Worm (Caenorhabditis elegans) whole organism, late embryonic: Measurements from ENCODE around the gene flp-8.

Experiments
- C08G9.2 ChIP-seq: sonication (generic microtip); optimal IDR thresholded peaks from 2 replicates; lab custom pipeline; 2016; ENCODE audit warnings: mild to moderate bottlenecking, missing genetic modification characterization, moderate library complexity, missing compliant biosample characterization
- K02D7.2 ChIP-seq: sonication (generic microtip); optimal IDR thresholded peaks from 2 replicates; lab custom pipeline; 2017; ENCODE audit warnings: mild to moderate bottlenecking, missing genetic modification characterization, missing compliant biosample characterization
- K09A11.1 ChIP-seq: sonication (generic microtip); optimal IDR thresholded peaks from 2 replicates; lab custom pipeline; 2017; ENCODE audit warnings: antibody characterized with exemption, mild to moderate bottlenecking, missing genetic modification characterization, missing compliant biosample characterization; ENCODE audit not compliant: insufficient read depth
- Y22D7AL.16 ChIP-seq: sonication (generic microtip); optimal IDR thresholded peaks from 2 replicates; lab custom pipeline; 2016; ENCODE audit warnings: missing genetic modification characterization, missing compliant biosample characterization
- ama-1 ChIP-seq: fragments of 150-350 bp; optimal IDR thresholded peaks from 2 replicates; lab custom pipeline; 2014
- ceh-24 ChIP-seq: sonication (generic microtip); optimal IDR thresholded peaks from 2 replicates; lab custom pipeline; 2016; ENCODE audit warnings: mild to moderate bottlenecking, missing genetic modification characterization, missing compliant biosample characterization
- ceh-30 ChIP-seq: fragments of 150-350 bp; optimal IDR thresholded peaks from 2 replicates; lab custom pipeline; 2014; ENCODE audit warnings: missing biosample characterization, missing genetic modification characterization
- ceh-34 ChIP-seq: sonication (generic microtip); optimal IDR thresholded peaks from 2 replicates; lab custom pipeline; 2016; ENCODE audit warnings: mild to moderate bottlenecking, missing genetic modification characterization, missing compliant biosample characterization
- ceh-48 ChIP-seq: sonication (generic microtip); optimal IDR thresholded peaks from 2 replicates; lab custom pipeline; 2016; ENCODE audit warnings: missing genetic modification characterization, inconsistent platforms, missing compliant biosample characterization
- ceh-6 ChIP-seq: fragments of 200-800 bp; sonication (Bioruptor generic); optimal IDR thresholded peaks from 2 replicates; lab custom pipeline; 2018; ENCODE audit warnings: mild to moderate bottlenecking, missing genetic modification characterization, missing compliant biosample characterization
- che-1 ChIP-seq: sonication (generic microtip); optimal IDR thresholded peaks from 2 replicates; lab custom pipeline; 2016; ENCODE audit warnings: mild to moderate bottlenecking, missing genetic modification characterization, missing compliant biosample characterization
- dmd-4 ChIP-seq: sonication (generic microtip); optimal IDR thresholded peaks from 2 replicates; lab custom pipeline; 2016; ENCODE audit warnings: borderline replicate concordance, missing genetic modification characterization, missing compliant biosample characterization
- dve-1 ChIP-seq: sonication (generic microtip); optimal IDR thresholded peaks from 2 replicates; lab custom pipeline; 2017; ENCODE audit warnings: antibody characterized with exemption, mild to moderate bottlenecking, missing genetic modification characterization, missing compliant biosample characterization
- elt-2 ChIP-seq: sonication (generic microtip); optimal IDR thresholded peaks from 2 replicates; lab custom pipeline; 2016; ENCODE audit warnings: missing genetic modification reagents, missing genetic modification characterization, missing compliant biosample characterization
- ets-4 ChIP-seq: sonication (generic microtip); optimal IDR thresholded peaks from 2 replicates; lab custom pipeline; 2016; ENCODE audit warnings: missing genetic modification characterization, missing compliant biosample characterization
- eyg-1 ChIP-seq: sonication (generic microtip); optimal IDR thresholded peaks from 2 replicates; lab custom pipeline; 2016; ENCODE audit warnings: missing genotype, missing genetic modification characterization, missing compliant biosample characterization
- fax-1 ChIP-seq: sonication (generic microtip); optimal IDR thresholded peaks from 2 replicates; lab custom pipeline; 2016; ENCODE audit warnings: missing genotype, missing genetic modification characterization, missing compliant biosample characterization
- fkh-6 ChIP-seq: sonication (generic microtip); optimal IDR thresholded peaks from 2 replicates; lab custom pipeline; 2016; ENCODE audit warnings: missing genetic modification characterization, missing compliant biosample characterization
- gmeb-2 ChIP-seq: sonication (generic microtip); optimal IDR thresholded peaks from 2 replicates; lab custom pipeline; 2016; ENCODE audit warnings: missing genetic modification characterization, inconsistent platforms, missing compliant biosample characterization
- hlh-8 ChIP-seq: sonication (generic microtip); optimal IDR thresholded peaks from 2 replicates; lab custom pipeline; 2016; ENCODE audit warnings: missing genotype, missing genetic modification characterization, missing compliant biosample characterization
- lim-6 ChIP-seq: sonication (generic microtip); optimal IDR thresholded peaks from 2 replicates; lab custom pipeline; 2016; ENCODE audit warnings: missing genetic modification characterization, missing compliant biosample characterization
- lin-11 ChIP-seq: fragments of 200-800 bp; sonication (Bioruptor generic); optimal IDR thresholded peaks from 2 replicates; lab custom pipeline; 2018; ENCODE audit warnings: mild to moderate bottlenecking, missing genetic modification characterization, missing compliant biosample characterization
- madf-2 ChIP-seq: sonication (generic microtip); optimal IDR thresholded peaks from 2 replicates; lab custom pipeline; 2017; ENCODE audit warnings: missing genetic modification characterization, missing compliant biosample characterization
- nfya-1 ChIP-seq: sonication (generic microtip); optimal IDR thresholded peaks from 2 replicates; lab custom pipeline; 2017; ENCODE audit warnings: missing genetic modification characterization, mild to moderate bottlenecking, missing compliant biosample characterization, antibody characterized with exemption, moderate library complexity
- nhr-11 ChIP-seq: fragments of 150-350 bp; optimal IDR thresholded peaks from 2 replicates; lab custom pipeline; 2014; ENCODE audit warnings: missing biosample characterization, missing genetic modification characterization
- npax-4 ChIP-seq: sonication (generic microtip); optimal IDR thresholded peaks from 2 replicates; lab custom pipeline; 2016; ENCODE audit warnings: missing genetic modification characterization, missing compliant biosample characterization
- pat-9 ChIP-seq: fragments of 200-800 bp; sonication (Bioruptor generic); optimal IDR thresholded peaks from 2 replicates; lab custom pipeline; 2018; ENCODE audit warnings: mild to moderate bottlenecking, missing genetic modification characterization, moderate library complexity, missing compliant biosample characterization
- pax-1 ChIP-seq: fragments of 150-350 bp; optimal IDR thresholded peaks from 2 replicates; lab custom pipeline; 2014; ENCODE audit warnings: missing biosample characterization, missing genetic modification characterization
- pha-2 ChIP-seq: sonication (generic microtip); optimal IDR thresholded peaks from 2 replicates; lab custom pipeline; 2017; ENCODE audit warnings: mild to moderate bottlenecking, missing genetic modification characterization, missing compliant biosample characterization
- pha-4 ChIP-seq: fragments of 150-350 bp; optimal IDR thresholded peaks from 2 replicates; lab custom pipeline; 2018; ENCODE audit warnings: missing biosample characterization, missing genetic modification reagents, missing genetic modification characterization
- pqm-1 ChIP-seq: sonication (generic microtip); optimal IDR thresholded peaks from 2 replicates; lab custom pipeline; 2016; ENCODE audit warnings: missing genetic modification characterization, missing compliant biosample characterization
- pros-1 ChIP-seq: fragments of 150-350 bp; optimal IDR thresholded peaks from 2 replicates; lab custom pipeline; 2014; ENCODE audit warnings: missing biosample characterization, missing genetic modification reagents, missing genetic modification characterization
- ref-2 ChIP-seq: sonication (generic microtip); optimal IDR thresholded peaks from 2 replicates; lab custom pipeline; 2016; ENCODE audit warnings: missing genetic modification characterization, missing compliant biosample characterization
- syd-9 ChIP-seq: sonication (generic microtip); optimal IDR thresholded peaks from 2 replicates; lab custom pipeline; 2016; ENCODE audit warnings: mild to moderate bottlenecking, missing genetic modification characterization, moderate library complexity, missing compliant biosample characterization
- tbx-7 ChIP-seq: sonication (generic microtip); optimal IDR thresholded peaks from 2 replicates; lab custom pipeline; 2016; ENCODE audit warnings: missing genotype, missing genetic modification characterization, missing compliant biosample characterization
- unc-42 ChIP-seq: sonication (generic microtip); optimal IDR thresholded peaks from 2 replicates; lab custom pipeline; 2016; ENCODE audit warnings: missing genotype, missing genetic modification characterization, missing compliant biosample characterization
- unc-86 ChIP-seq: sonication (generic microtip); optimal IDR thresholded peaks from 2 replicates; lab custom pipeline; 2016; ENCODE audit warnings: missing genetic modification characterization, missing compliant biosample characterization
- zip-5 ChIP-seq: sonication (generic microtip); optimal IDR thresholded peaks from 2 replicates; lab custom pipeline; 2016; ENCODE audit warnings: missing genetic modification characterization, missing compliant biosample characterization

flp-8 gene

DNA sequence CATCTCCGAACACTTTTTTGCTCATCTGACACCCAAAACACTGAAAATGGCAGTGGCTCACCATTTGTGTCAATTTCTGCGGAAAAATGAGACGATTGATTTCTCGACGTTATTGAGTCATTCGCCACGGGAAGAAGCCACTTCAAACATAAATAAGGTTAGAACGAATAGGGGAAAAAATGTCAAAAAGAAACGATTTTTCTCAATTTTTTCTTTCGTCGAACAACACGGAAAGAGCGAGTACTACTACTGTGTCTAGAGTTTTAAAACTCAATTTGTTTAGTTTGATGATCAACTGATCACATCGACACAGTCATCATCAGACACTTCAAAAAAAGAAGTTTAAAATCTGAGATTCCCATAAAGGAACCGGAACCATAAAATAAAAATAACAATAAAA is 39.7 kb downstream of the flp-8 start:
- peak; percentile 15 for TF ChIP-seq unc-42 (tag; lab: Kevin White, UChicago)
- TF ChIP-seq ceh-24 (tag; lab: Kevin White, UChicago) = no peak
- TF ChIP-seq K09A11.1 (tag; lab: Kevin White, UChicago) = no peak
- TF ChIP-seq fax-1 (tag; lab: Kevin White, UChicago) = no peak

DNA sequence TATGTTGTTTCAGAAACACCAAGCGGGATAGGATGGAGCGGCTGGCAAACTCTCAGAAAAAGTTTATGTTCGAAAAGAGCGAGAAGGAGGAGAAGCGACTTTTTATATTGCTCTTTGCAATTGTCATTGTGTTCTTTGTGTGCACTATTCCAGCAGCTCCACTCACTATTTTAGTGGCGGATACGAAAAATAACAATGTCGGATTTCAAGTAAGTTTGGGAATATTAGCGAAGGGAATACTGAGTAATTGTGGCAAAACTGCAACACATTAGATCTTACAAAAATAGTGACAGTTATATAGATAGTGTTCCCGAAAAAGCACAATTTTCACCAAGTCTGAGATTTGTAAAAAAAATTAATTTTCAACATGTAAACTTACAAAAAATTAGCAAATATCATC is 41.5 kb downstream of the flp-8 start:
- TF ChIP-seq che-1 (tag; lab: Kevin White, UChicago) (no peak), Y22D7AL.16 (tag; lab: Kevin White, UChicago) (no peak), hlh-8 (tag; lab: Kevin White, UChicago) (no peak), pax-1 (tag; lab: Kevin White, UChicago) (no peak), pha-2 (no peak), npax-4 (tag; lab: Kevin White, UChicago) (no peak), pros-1 (no peak), dmd-4 (tag; lab: Kevin White, UChicago) (no peak), dve-1 (no peak), nfya-1 (no peak), ets-4 (tag; lab: Kevin White, UChicago) (no peak), syd-9 (tag; lab: Kevin White, UChicago) (no peak), elt-2 (tag; lab: Kevin White, UChicago) (no peak), madf-2 (no peak), pha-4 (no peak), lin-11 (tag; lab: Kevin White, UChicago) (no peak), ceh-24 (tag; lab: Kevin White, UChicago) (no peak), ama-1 (lab: Kevin White, UChicago) (no peak), lim-6 (no peak)

DNA sequence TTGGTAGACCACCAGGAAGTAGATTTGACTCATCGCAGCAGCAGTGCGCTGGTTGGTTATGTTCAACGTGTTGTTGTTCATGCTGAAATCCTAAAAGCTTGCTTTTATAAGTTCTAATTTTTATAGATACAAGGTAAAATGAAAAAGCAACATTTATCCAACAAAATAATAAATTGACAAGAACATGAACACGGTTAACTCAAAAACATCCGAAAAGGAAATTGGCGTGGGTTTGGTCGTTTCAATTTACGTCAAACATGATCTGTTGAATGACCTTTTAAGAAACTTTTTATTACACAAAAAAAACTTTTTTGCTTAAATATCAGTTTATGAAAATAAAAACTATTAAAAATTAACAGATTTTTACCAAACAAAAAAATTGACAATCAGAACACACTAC is 47.6 kb downstream of the flp-8 start, which contains the start of gene ntr-2:
Gene ntr-2 (minus strand): TSS at position 101 of the 400 bp plus-strand sequence.
- TF ChIP-seq pha-2 (no peak), ceh-48 (tag; lab: Kevin White, UChicago) (no peak), ceh-30 (tag; lab: Kevin White, UChicago) (no peak), zip-5 (no peak), eyg-1 (tag; lab: Kevin White, UChicago) (no peak), lin-11 (tag; lab: Kevin White, UChicago) (no peak), nhr-11 (tag; lab: Kevin White, UChicago) (no peak), ceh-34 (tag; lab: Kevin White, UChicago) (no peak), pqm-1 (tag; lab: Kevin White, UChicago) (no peak), ceh-24 (tag; lab: Kevin White, UChicago) (no peak), ama-1 (lab: Kevin White, UChicago) (no peak), unc-86 (tag; lab: Kevin White, UChicago) (no peak), pax-1 (tag; lab: Kevin White, UChicago) (no peak)
- TF ChIP-seq, all 69 proteins: peak for 0

DNA sequence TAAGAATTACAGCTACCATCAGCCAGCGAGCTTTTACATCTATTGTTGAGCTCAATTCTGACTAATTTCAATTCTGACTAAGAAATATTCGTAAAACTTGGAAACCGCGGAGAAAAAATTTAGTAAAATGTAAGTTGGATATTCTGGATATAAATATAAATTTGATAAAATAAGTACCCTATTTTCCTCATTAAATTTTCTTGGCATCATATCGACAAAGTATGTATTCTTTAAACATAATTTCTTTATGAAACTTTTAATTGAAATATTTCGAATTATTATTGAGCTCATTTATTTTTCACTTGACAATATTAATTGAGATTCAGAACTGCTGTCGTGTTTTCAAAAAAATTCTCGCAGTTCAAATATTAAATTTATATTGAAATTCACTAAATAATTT is 48.3 kb downstream of the flp-8 start:
- TF ChIP-seq ceh-6 (GFP tag; lab: Kevin White, UChicago) = no peak
- TF ChIP-seq C08G9.2 = no peak
- TF ChIP-seq ref-2 (tag; lab: Kevin White, UChicago) = no peak
- TF ChIP-seq gmeb-2 (tag; lab: Kevin White, UChicago) = no peak
- no peak for TF ChIP-seq ceh-30 (tag; lab: Kevin White, UChicago)
- no peak for TF ChIP-seq ama-1 (lab: Kevin White, UChicago)
- TF ChIP-seq zip-5 = no peak
- no peak for TF ChIP-seq pha-2
- TF ChIP-seq, all 69 proteins: peak for 0

DNA sequence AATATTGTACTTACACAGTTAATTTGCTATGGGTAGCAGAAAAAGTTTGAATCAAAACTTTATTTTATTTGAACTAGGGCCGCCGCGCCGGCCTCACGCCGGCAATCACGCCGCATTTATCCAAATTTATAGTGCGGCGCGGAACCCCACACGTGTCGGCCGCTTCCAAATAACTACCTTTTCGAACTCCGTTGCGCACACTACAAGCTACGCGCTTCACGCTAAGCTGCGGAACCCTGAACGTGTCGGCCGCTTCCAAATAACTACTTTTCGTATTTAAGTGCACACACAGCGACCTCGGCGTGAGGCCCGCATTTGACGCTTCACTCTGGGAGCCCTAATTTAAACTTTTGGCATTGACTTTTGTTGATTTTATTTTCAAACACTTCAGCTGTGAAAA is 50.2 kb downstream of the flp-8 start:
- TF ChIP-seq ref-2 (tag; lab: Kevin White, UChicago) (no peak), pat-9 (tag; lab: Kevin White, UChicago) (no peak), pax-1 (tag; lab: Kevin White, UChicago) (no peak), unc-42 (tag; lab: Kevin White, UChicago) (no peak), K02D7.2 (tag; lab: Kevin White, UChicago) (no peak), hlh-8 (tag; lab: Kevin White, UChicago) (no peak), ceh-24 (tag; lab: Kevin White, UChicago) (no peak), tbx-7 (tag; lab: Kevin White, UChicago) (no peak), fkh-6 (no peak)
